Fruit fly (Drosophila melanogaster) whole organism, embryonic: ENCODE measurements around the gene CG2147.

Experiments
- Adf1 ChIP-seq: fragments of 200-800 bp; sonication (Bioruptor generic); IDR thresholded peaks from 2 replicates; pipeline ENCODE4 v1.3.6; 2022; ENCODE audit warnings: missing biosample characterization, missing genetic modification characterization
- BEAF-32 ChIP-seq: fragments of 200-800 bp; sonication (Bioruptor generic); optimal IDR thresholded peaks from 3 replicates; lab custom pipeline; 2017; ENCODE audit warnings: missing biosample characterization, missing genetic modification characterization, mild to moderate bottlenecking, moderate library complexity, missing genetic modification reagents
- Bdp1 ChIP-seq: fragments of 200-800 bp; sonication (Bioruptor generic); optimal IDR thresholded peaks from 3 replicates; lab custom pipeline; 2016; ENCODE audit warnings: missing biosample characterization, missing genetic modification characterization
- Bgb ChIP-seq: fragments of 200-800 bp; sonication (Bioruptor generic); IDR thresholded peaks from 2 replicates; pipeline ENCODE4 v1.3.6; 2022; ENCODE audit warnings: missing biosample characterization, missing genetic modification characterization; ENCODE audit not compliant: partially characterized antibody
- CG12659 ChIP-seq: fragments of 200-800 bp; sonication (Bioruptor generic); optimal IDR thresholded peaks from 3 replicates; lab custom pipeline; 2017; ENCODE audit warnings: mild to moderate bottlenecking, missing biosample characterization, missing genetic modification reagents, missing genetic modification characterization
- CG12942 ChIP-seq: fragments of 200-800 bp; sonication (Bioruptor generic); optimal IDR thresholded peaks from 3 replicates; lab custom pipeline; 2016; ENCODE audit warnings: missing biosample characterization, missing genetic modification characterization
- CG1603 ChIP-seq: fragments of 200-800 bp; sonication (Bioruptor generic); optimal IDR thresholded peaks from 2 replicates; lab custom pipeline; 2019; ENCODE audit warnings: missing biosample characterization, mild to moderate bottlenecking, missing genetic modification characterization, moderate library complexity
- CG16813 ChIP-seq: fragments of 200-800 bp; sonication (Bioruptor generic); IDR thresholded peaks from 3 replicates; pipeline ENCODE4 v1.3.6; 2022; ENCODE audit warnings: missing biosample characterization, missing genetic modification characterization; ENCODE audit not compliant: partially characterized antibody
- CG16863 ChIP-seq: fragments of 200-800 bp; sonication (Bioruptor generic); optimal IDR thresholded peaks from 3 replicates; lab custom pipeline; 2016; ENCODE audit warnings: missing biosample characterization, missing genetic modification characterization
- CG17186 ChIP-seq: fragments of 200-800 bp; sonication (Bioruptor generic); optimal IDR thresholded peaks from 3 replicates; lab custom pipeline; 2017; ENCODE audit warnings: missing biosample characterization, missing genetic modification reagents, missing genetic modification characterization
- CG18476 ChIP-seq: fragments of 200-800 bp; sonication (Bioruptor generic); optimal IDR thresholded peaks from 2 replicates; lab custom pipeline; 2016; ENCODE audit warnings: missing biosample characterization, mild to moderate bottlenecking, missing genetic modification characterization
- CG2116 ChIP-seq: fragments of 200-800 bp; sonication (Bioruptor generic); optimal IDR thresholded peaks from 3 replicates; lab custom pipeline; 2018; ENCODE audit warnings: missing biosample characterization, mild to moderate bottlenecking, missing genetic modification characterization
- CG32532 ChIP-seq: fragments of 200-800 bp; sonication (Bioruptor generic); IDR thresholded peaks from 2 replicates; pipeline ENCODE4 v1.3.6; 2022; ENCODE audit warnings: missing biosample characterization, missing genetic modification characterization
- CG34224 ChIP-seq: fragments of 200-800 bp; sonication (Bioruptor generic); IDR thresholded peaks from 3 replicates; pipeline ENCODE4 v1.3.6; 2022; ENCODE audit warnings: missing biosample characterization, missing genetic modification characterization; ENCODE audit not compliant: partially characterized antibody
- CG42726 ChIP-seq: fragments of 200-800 bp; sonication (Bioruptor generic); IDR thresholded peaks from 2 replicates; pipeline ENCODE4 v1.3.6; 2022; ENCODE audit warnings: missing biosample characterization, missing genetic modification characterization; ENCODE audit not compliant: partially characterized antibody
- CG6683 ChIP-seq: fragments of 200-800 bp; sonication (Bioruptor generic); optimal IDR thresholded peaks from 2 replicates; lab custom pipeline; 2017; ENCODE audit warnings: missing biosample characterization, mild to moderate bottlenecking, missing genetic modification characterization, missing genetic modification reagents
- CG6689 ChIP-seq: fragments of 200-800 bp; sonication (Bioruptor generic); IDR thresholded peaks from 2 replicates; pipeline ENCODE4 v1.3.6; 2022; ENCODE audit warnings: missing biosample characterization, missing genetic modification characterization
- CG6791 ChIP-seq: fragments of 200-800 bp; sonication (Bioruptor generic); IDR thresholded peaks from 3 replicates; pipeline ENCODE4 v1.3.6; 2022; ENCODE audit warnings: missing biosample characterization, missing genetic modification characterization; ENCODE audit not compliant: partially characterized antibody
- CG7963 ChIP-seq: fragments of 200-800 bp; sonication (Bioruptor generic); IDR thresholded peaks from 3 replicates; pipeline ENCODE4 v1.3.6; 2022; ENCODE audit warnings: missing biosample characterization, missing genetic modification characterization; ENCODE audit not compliant: partially characterized antibody
- Dll ChIP-seq: fragments of 200-800 bp; sonication (Bioruptor generic); IDR thresholded peaks from 4 replicates; pipeline ENCODE4 v1.3.6; 2022; ENCODE audit warnings: missing biosample characterization, missing genetic modification characterization; ENCODE audit not compliant: partially characterized antibody
- Dref ChIP-seq: fragments of 200-800 bp; sonication (Bioruptor generic); IDR thresholded peaks from 2 replicates; pipeline ENCODE4 v1.3.6; 2022; ENCODE audit warnings: missing biosample characterization, missing genetic modification characterization
- E2f2 ChIP-seq: fragments of 200-800 bp; sonication (Bioruptor generic); IDR thresholded peaks from 2 replicates; pipeline ENCODE4 v1.3.6; 2022; ENCODE audit warnings: missing biosample characterization, missing genetic modification characterization
- Fer1 ChIP-seq: fragments of 200-800 bp; sonication (Bioruptor generic); optimal IDR thresholded peaks from 2 replicates; lab custom pipeline; 2017; ENCODE audit warnings: missing biosample characterization, mild to moderate bottlenecking, missing genetic modification characterization
- Gug ChIP-seq: fragments of 200-800 bp; sonication (Bioruptor generic); IDR thresholded peaks from 4 replicates; pipeline ENCODE4 v1.3.6; 2022; ENCODE audit warnings: missing biosample characterization, missing genetic modification characterization
- HLH4C ChIP-seq: fragments of 200-800 bp; sonication (Bioruptor generic); IDR thresholded peaks from 3 replicates; pipeline ENCODE4 v1.3.6; 2022; ENCODE audit warnings: missing biosample characterization, missing genetic modification characterization; ENCODE audit not compliant: partially characterized antibody
- MBD-R2 ChIP-seq: fragments of 200-800 bp; sonication (Bioruptor generic); IDR thresholded peaks from 2 replicates; pipeline ENCODE4 v1.3.6; 2022; ENCODE audit warnings: missing biosample characterization, missing genetic modification characterization
- Med ChIP-seq: fragments of 200-800 bp; sonication (Bioruptor generic); peaks from one replicate; lab custom pipeline; 2016; ENCODE audit warnings: missing biosample characterization, missing genetic modification characterization, mild to moderate bottlenecking, inconsistent platforms, moderate library complexity
- Scr ChIP-seq: fragments of 200-800 bp; sonication (Bioruptor generic); IDR thresholded peaks from 2 replicates; pipeline ENCODE4 v1.3.6; 2022; ENCODE audit warnings: missing biosample characterization, missing genetic modification characterization; ENCODE audit not compliant: partially characterized antibody
- Sox102F ChIP-seq: fragments of 200-800 bp; sonication (Bioruptor generic); optimal IDR thresholded peaks from 2 replicates; lab custom pipeline; 2018; ENCODE audit warnings: missing biosample characterization, mild to moderate bottlenecking, missing genetic modification characterization, moderate library complexity
- TFAM ChIP-seq: fragments of 200-800 bp; sonication (Bioruptor generic); optimal IDR thresholded peaks from 2 replicates; lab custom pipeline; 2017; ENCODE audit warnings: missing biosample characterization, missing genetic modification characterization, inconsistent platforms
- amos ChIP-seq: fragments of 200-800 bp; sonication (Bioruptor generic); IDR thresholded peaks from 2 replicates; pipeline ENCODE4 v1.3.6; 2022; ENCODE audit warnings: missing biosample characterization, missing genetic modification characterization; ENCODE audit not compliant: partially characterized antibody
- bbx ChIP-seq: fragments of 200-800 bp; sonication (Bioruptor generic); IDR thresholded peaks from 2 replicates; pipeline ENCODE4 v1.3.6; 2022; ENCODE audit warnings: missing biosample characterization, missing genetic modification characterization; ENCODE audit not compliant: partially characterized antibody
- chinmo ChIP-seq: fragments of 200-800 bp; sonication (Bioruptor generic); IDR thresholded peaks from 4 replicates; pipeline ENCODE4 v1.3.6; 2022; ENCODE audit warnings: missing biosample characterization, missing genetic modification characterization; ENCODE audit not compliant: partially characterized antibody
- chm ChIP-seq: fragments of 200-800 bp; sonication (Bioruptor generic); IDR thresholded peaks from 2 replicates; pipeline ENCODE4 v1.3.6; 2022; ENCODE audit warnings: missing biosample characterization, missing genetic modification characterization
- croc ChIP-seq: fragments of 200-800 bp; sonication (Bioruptor generic); conservative IDR thresholded peaks from 3 replicates; pipeline ENCODE4 v1.3.6; 2022; ENCODE audit warnings: missing biosample characterization, missing genetic modification characterization
- danr ChIP-seq: fragments of 200-800 bp; sonication (Bioruptor generic); IDR thresholded peaks from 2 replicates; pipeline ENCODE4 v1.3.6; 2022; ENCODE audit warnings: missing biosample characterization, missing genetic modification characterization
- ftz-f1 ChIP-seq: fragments of 200-800 bp; sonication (Bioruptor generic); optimal IDR thresholded peaks from 2 replicates; lab custom pipeline; 2016; ENCODE audit warnings: missing biosample characterization, missing genetic modification characterization
- hb ChIP-seq: fragments of 200-800 bp; sonication (Bioruptor generic); IDR thresholded peaks from 3 replicates; pipeline ENCODE4 v1.3.6; 2022; ENCODE audit warnings: missing biosample characterization, missing genetic modification characterization; ENCODE audit not compliant: partially characterized antibody
- kah ChIP-seq: fragments of 200-800 bp; sonication (Bioruptor generic); optimal IDR thresholded peaks from 2 replicates; lab custom pipeline; 2018; ENCODE audit warnings: missing biosample characterization, mild to moderate bottlenecking, missing genetic modification characterization
- mld ChIP-seq: fragments of 200-800 bp; sonication (Bioruptor generic); IDR thresholded peaks from 3 replicates; pipeline ENCODE4 v1.3.6; 2022; ENCODE audit warnings: missing biosample characterization, missing genetic modification characterization; ENCODE audit not compliant: partially characterized antibody
- pfk ChIP-seq: fragments of 200-800 bp; sonication (Bioruptor generic); optimal IDR thresholded peaks from 2 replicates; lab custom pipeline; 2018; ENCODE audit warnings: missing biosample characterization, mild to moderate bottlenecking, missing genetic modification characterization, moderate library complexity
- slbo ChIP-seq: fragments of 200-800 bp; sonication (Bioruptor generic); IDR thresholded peaks from 2 replicates; pipeline ENCODE4 v1.3.6; 2022; ENCODE audit warnings: missing biosample characterization, missing genetic modification characterization
- sna ChIP-seq: fragments of 200-800 bp; sonication (Bioruptor generic); IDR thresholded peaks from 2 replicates; pipeline ENCODE4 v1.3.6; 2022; ENCODE audit warnings: missing biosample characterization, missing genetic modification characterization; ENCODE audit not compliant: partially characterized antibody
- stwl ChIP-seq: fragments of 200-800 bp; sonication (Bioruptor generic); optimal IDR thresholded peaks from 3 replicates; lab custom pipeline; 2018; ENCODE audit warnings: missing biosample characterization, mild to moderate bottlenecking, missing genetic modification characterization, moderate library complexity
- tna ChIP-seq: fragments of 200-800 bp; sonication (Bioruptor generic); IDR thresholded peaks from 2 replicates; pipeline ENCODE4 v1.3.6; 2022; ENCODE audit warnings: missing biosample characterization, missing genetic modification characterization; ENCODE audit not compliant: partially characterized antibody
- tx ChIP-seq: fragments of 200-800 bp; sonication (Bioruptor generic); optimal IDR thresholded peaks from 2 replicates; lab custom pipeline; 2016; ENCODE audit warnings: missing biosample characterization, missing genetic modification characterization
- unc-4 ChIP-seq: fragments of 200-800 bp; sonication (Bioruptor generic); IDR thresholded peaks from 2 replicates; pipeline ENCODE4 v1.3.6; 2022; ENCODE audit warnings: missing biosample characterization, missing genetic modification characterization; ENCODE audit not compliant: partially characterized antibody
- vnd ChIP-seq: fragments of 200-800 bp; sonication (Bioruptor generic); IDR thresholded peaks from 3 replicates; pipeline ENCODE4 v1.3.6; 2022; ENCODE audit warnings: missing biosample characterization, missing genetic modification characterization; ENCODE audit not compliant: partially characterized antibody

The CG2147 gene

DNA sequence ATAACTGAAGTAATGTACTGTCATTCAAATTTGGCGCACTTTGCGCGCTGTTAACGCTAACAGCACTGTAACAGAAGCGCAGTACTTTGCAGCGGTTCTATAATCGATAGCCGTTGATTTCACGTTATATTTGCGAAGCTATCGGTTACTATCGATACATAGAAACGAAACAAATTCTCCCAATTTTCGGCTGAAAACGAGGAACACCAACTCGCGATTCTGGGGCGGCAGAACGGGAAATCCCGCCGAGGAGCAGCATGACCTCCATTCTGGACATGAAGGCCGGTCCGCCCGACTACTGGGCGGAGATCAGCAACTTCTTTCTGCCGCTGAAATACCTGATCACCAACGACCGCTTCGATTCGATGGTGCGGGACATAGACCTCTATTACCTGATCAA lies 32.8 kb downstream of the CG2147 start, which contains the start of gene CG1636 (continued):
- TF ChIP-seq Dll (GFP tag; lab: Robert Waterston, UW) = peak; percentile 87
- TF ChIP-seq CG6791 (GFP tag; lab: Robert Waterston, UW) = peak; percentile 87
- no peak for TF ChIP-seq CG12659 (GFP tag; lab: Kevin White, UChicago)
- peak; percentile 88 for TF ChIP-seq amos (GFP tag; lab: Robert Waterston, UW)
- TF ChIP-seq hb (GFP tag; lab: Robert Waterston, UW) = peak; percentile 73
- peak; percentile 79 for TF ChIP-seq Dref (GFP tag; lab: Robert Waterston, UW)
- no peak for TF ChIP-seq croc
- TF ChIP-seq sna = peak; percentile 89
- no peak for TF ChIP-seq tx (GFP tag; lab: Kevin White, UChicago)
- TF ChIP-seq Sox102F = no peak
- TF ChIP-seq Gug (GFP tag; lab: Robert Waterston, UW) = no peak
- TF ChIP-seq unc-4 (GFP tag; lab: Robert Waterston, UW) = peak; percentile 86
- peak; percentile 82 for TF ChIP-seq Bgb
- peak; percentile 85 for TF ChIP-seq Scr (GFP tag; lab: Robert Waterston, UW)
- no peak for TF ChIP-seq chm (GFP tag; lab: Robert Waterston, UW)
- peak; percentile 77 for TF ChIP-seq CG16813 (GFP tag; lab: Robert Waterston, UW)
- TF ChIP-seq BEAF-32 = peak; percentile 82
- peak; percentile 81 for TF ChIP-seq CG7963 (GFP tag; lab: Robert Waterston, UW)
- TF ChIP-seq Bdp1 (GFP tag; lab: Kevin White, UChicago) = no peak
- peak; percentile 6 for TF ChIP-seq pfk
- peak; percentile 63 for TF ChIP-seq CG2116 (GFP tag; lab: Kevin White, UChicago)
- no peak for TF ChIP-seq CG6683 (GFP tag; lab: Kevin White, UChicago)
- TF ChIP-seq bbx (GFP tag; lab: Robert Waterston, UW) = peak; percentile 91
- peak; percentile 85 for TF ChIP-seq CG17186 (GFP tag; lab: Kevin White, UChicago)
- TF ChIP-seq kah (GFP tag; lab: Kevin White, UChicago) = no peak
- TF ChIP-seq HLH4C (GFP tag; lab: Robert Waterston, UW) = peak; percentile 72
- TF ChIP-seq slbo (GFP tag; lab: Robert Waterston, UW) = no peak
- peak; percentile 70; the same call in 2 of the 3 replicates for TF ChIP-seq mld (GFP tag; lab: Robert Waterston, UW)
- no peak for TF ChIP-seq CG32532 (GFP tag; lab: Robert Waterston, UW)
- peak; percentile 15; the same call in 1 of the 2 replicates for TF ChIP-seq Adf1 (GFP tag; lab: Robert Waterston, UW)
- peak; percentile 80 for TF ChIP-seq tna
- TF ChIP-seq ftz-f1 (GFP tag; lab: Kevin White, UChicago) = no peak
- peak; percentile 39 for TF ChIP-seq CG1603 (tag; lab: Kevin White, UChicago)
- TF ChIP-seq CG16863 (GFP tag; lab: Kevin White, UChicago) = no peak
- TF ChIP-seq TFAM (GFP tag; lab: Kevin White, UChicago) = no peak
- TF ChIP-seq CG18476 = no peak
- no peak for TF ChIP-seq CG12942 (GFP tag; lab: Kevin White, UChicago)
- peak; percentile 41 for TF ChIP-seq MBD-R2 (GFP tag; lab: Robert Waterston, UW)
- no peak for TF ChIP-seq danr (GFP tag; lab: Robert Waterston, UW)
- no peak for TF ChIP-seq Fer1 (GFP tag; lab: Kevin White, UChicago)
- TF ChIP-seq CG34224 (GFP tag; lab: Robert Waterston, UW) = peak; percentile 84
- TF ChIP-seq Med (GFP tag; lab: Kevin White, UChicago) = peak; percentile 28
- TF ChIP-seq vnd (GFP tag; lab: Robert Waterston, UW) = peak; percentile 66; the same call in 2 of the 3 replicates
- peak; percentile 88 for TF ChIP-seq E2f2 (GFP tag; lab: Robert Waterston, UW)
- no peak for TF ChIP-seq CG6689 (GFP tag; lab: Robert Waterston, UW)
- peak; percentile 88; the same call in 1 of the 2 replicates for TF ChIP-seq CG42726 (GFP tag; lab: Robert Waterston, UW)
- peak; percentile 39 for TF ChIP-seq stwl
- TF ChIP-seq chinmo = peak; percentile 78; the same call in 2 of the 4 replicates
